Fruit fly (Drosophila melanogaster) S2 (cell line): ENCODE data around the gene Rpn11.

Source experiments
- CG8478 ChIP-seq: fragments of >200 bp; optimal IDR thresholded peaks from 2 replicates; lab custom pipeline; 2018
- CTCF ChIP-seq, 2 experiments: fragments of >200 bp; optimal IDR thresholded peaks; 2 replicates each; lab custom pipeline; 2018

Gene Rpn11

DNA sequence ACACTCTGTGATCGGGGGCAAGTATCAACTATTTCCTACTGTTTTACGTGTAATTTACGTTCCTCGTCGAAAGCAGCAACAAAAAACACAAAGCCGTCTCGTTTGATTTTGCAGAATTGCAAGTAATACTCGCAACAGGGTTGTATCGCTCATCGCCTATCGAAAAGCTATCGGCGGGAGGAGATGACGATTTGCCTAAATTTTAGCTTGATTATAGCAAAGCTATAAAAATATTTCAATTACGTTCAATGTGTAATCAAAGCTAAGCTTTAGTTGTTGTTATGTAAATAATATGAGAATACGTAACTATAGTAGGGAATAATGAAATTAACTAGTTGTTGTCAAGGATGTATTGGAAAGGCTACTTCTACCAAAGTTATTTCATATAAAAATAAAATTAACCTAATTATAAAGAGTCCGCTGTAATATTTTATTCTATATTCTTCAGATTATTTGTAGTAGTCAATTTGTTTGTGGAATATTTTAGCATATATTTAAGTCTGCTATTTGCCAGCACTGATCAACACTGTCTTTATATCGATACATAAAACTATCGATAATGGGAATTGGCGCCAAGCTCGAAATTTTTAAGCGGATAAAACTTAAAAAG lies at the start of gene Rpn11:
Gene Rpn11 (minus strand): TSS at position 146 of the 610 bp plus-strand sequence.
- TF ChIP-seq CTCF (optimal IDR thresholded peaks at IDR 0.05; lab: Kevin White, UChicago) (no peak), CG8478 (no peak)

DNA sequence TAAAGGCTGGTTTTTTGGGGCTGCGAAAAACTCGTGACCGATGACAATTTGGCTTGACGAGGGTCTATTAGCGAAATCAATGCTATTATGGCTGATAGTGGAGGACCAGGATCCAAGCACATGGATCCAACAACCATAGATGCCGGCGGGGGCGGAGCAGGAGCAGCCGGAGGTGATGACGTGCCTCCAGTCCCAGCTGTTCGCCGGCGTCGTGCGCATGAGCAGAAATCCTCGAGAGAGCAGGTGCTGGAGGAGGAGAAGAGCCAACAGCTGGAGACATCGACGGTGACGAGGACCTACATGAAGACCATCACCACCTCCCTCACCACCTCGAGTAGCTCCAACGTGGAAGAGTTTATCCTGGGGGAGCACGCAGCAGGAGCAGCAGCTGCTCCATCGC lies 49.5 kb upstream of the Rpn11 start:
- TF ChIP-seq CG8478 (no peak), CTCF (optimal IDR thresholded peaks at IDR 0.05; lab: Kevin White, UChicago) (no peak)

DNA sequence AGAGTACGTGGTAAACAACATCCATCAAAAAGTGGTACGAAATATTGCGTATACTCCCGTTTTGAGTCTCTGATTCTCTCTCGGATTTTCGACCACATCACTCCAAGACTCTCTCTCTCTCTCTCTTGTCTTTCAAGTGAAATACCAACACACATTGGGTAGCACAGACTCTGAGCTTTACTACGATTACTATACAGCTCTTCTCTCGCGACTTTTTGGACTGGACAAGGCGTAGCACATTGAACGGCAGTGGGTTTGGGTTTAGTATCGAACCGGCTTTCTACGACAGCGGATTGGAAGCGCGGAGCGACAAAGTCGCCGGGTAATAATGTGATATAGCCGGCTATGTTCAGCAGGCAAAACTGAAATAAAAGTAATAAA lies 48.7 kb upstream of the Rpn11 start:
- TF ChIP-seq CG8478 (no peak), CTCF (optimal IDR thresholded peaks at IDR 0.05; lab: Kevin White, UChicago) (no peak)

DNA sequence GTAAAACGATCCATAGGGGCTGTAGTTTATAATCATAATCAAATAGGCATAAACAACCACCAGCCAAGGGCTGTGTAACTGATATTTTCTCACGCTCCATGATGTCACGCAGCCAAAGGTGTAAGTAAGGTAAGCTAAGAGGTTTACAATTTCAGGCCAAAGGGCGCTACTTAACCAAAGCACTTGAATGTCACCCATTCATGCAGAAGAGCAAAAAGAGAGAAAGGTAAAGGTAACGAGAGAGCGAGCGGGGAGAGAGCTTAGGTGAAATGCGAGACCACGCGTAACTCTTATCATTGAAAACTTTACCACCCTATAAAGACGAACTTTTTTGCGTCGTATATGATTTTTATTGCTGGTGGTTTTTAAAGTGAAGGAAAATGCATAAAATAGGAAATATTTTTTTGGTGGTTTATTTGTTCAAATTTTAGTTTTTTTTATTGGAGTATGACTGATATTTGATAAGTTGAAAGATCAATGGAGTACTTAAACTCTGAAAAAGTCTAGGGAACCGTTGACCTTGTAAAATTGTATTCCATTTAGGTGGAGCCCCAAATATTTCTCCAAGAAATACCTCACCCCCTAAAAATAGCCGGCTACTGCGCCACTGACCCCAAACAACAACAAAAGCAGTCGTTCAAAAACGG lies 48.2 kb upstream of the Rpn11 start:
- TF ChIP-seq CTCF (optimal IDR thresholded peaks at IDR 0.05; lab: Kevin White, UChicago), result no peak
- TF ChIP-seq CG8478, result no peak

DNA sequence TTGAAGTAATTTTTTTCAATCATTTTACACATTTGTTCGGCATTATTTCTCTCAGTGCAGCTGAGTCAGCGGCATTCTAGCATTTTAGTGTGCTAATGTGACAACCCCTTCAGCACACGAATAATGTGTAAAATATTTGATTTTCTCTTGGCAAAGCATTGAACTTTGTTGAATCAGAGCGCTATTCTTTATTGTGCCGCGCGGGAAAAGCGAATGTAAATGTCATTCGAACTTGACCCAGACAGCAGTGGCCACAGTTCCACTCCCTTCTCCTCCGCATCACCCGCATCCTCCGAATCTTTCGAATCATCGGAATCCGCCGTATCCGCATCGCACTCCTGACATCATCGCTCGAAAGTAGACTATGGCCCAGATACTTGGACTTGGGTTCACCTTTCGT lies 44.1 kb upstream of the Rpn11 start:
- no peak for TF ChIP-seq CG8478
- TF ChIP-seq CTCF (optimal IDR thresholded peaks at IDR 0.05; lab: Kevin White, UChicago), result no peak

DNA sequence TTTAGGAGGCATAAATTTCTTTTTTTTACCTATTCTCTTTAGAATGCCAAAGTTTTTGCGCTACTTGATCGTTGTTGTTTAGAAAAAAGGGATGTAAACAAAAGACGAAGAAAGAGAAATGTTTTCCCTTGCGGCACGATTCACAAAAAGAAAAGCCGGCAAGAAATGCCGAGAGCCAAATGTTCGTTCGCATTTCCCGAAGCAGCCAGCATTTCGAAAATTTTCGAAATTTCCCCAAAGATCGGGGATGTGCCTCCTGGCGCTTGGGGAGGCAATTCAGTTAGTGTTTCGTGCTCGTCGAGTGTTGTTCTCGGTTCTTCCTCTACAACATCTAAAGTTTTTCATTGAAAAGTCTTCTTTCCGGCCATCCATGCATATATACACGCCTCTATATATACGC lies 41.0 kb upstream of the Rpn11 start, which contains the start of gene Msp300:
Gene Msp300 (plus strand): TSS at position 301 of the 400 bp plus-strand sequence.
- no peak for TF ChIP-seq CTCF (optimal IDR thresholded peaks at IDR 0.05; lab: Kevin White, UChicago)
- TF ChIP-seq CG8478, result no peak

DNA sequence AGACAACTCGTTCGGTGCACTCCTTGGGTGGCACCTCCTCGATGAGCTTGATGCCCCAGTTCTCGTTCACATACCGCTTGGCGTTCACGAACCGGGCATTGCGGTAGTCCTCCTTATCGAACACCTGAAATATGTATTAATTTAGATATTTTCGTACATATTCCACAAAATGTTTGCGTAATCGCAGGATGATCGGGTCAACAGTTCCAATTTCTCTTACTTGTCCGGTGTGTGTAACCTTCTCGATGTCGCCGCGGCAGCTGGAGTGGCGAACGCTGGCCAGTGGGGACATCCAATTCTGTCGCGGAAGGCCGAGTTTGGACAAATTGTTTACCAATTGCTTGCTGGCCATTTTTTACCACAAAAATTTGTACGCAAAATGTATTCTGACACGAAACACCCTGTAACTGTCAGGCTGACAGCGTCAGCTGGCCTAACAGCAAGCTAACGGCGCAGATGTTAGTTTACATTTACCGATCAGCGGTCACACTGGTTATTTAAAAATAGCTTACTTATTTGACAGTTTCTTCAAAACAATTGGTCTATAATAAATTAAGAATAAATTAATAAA lies 40.3 kb upstream of the Rpn11 start, which contains the start of gene ND-13A:
Gene ND-13A (minus strand): TSS at position 499 of the 571 bp plus-strand sequence.
- TF ChIP-seq CTCF (optimal IDR thresholded peaks at IDR 0.05; lab: Kevin White, UChicago) (no peak), CG8478 (no peak)

DNA sequence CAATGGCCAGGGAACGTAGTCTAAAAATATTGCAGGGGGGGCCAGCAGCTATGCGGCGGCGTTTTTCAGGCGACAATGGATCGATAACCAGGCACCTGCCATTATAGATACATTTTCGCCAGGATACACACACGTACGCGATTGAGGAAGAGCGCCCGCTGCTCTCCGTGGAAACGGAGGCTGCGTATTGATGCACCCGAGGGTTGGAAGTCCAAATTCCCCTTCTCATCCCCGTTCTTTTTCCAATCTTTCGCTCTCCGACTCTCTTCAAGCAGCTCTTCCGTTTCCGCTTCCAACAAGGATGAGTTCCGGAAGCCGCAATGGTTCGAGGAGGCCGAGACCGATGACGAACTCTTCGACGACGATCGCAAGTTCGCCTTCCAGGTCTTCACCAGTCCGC lies 37.2 kb upstream of the Rpn11 start:
- no peak for TF ChIP-seq CTCF (optimal IDR thresholded peaks at IDR 0.05; lab: Kevin White, UChicago)
- no peak for TF ChIP-seq CG8478

DNA sequence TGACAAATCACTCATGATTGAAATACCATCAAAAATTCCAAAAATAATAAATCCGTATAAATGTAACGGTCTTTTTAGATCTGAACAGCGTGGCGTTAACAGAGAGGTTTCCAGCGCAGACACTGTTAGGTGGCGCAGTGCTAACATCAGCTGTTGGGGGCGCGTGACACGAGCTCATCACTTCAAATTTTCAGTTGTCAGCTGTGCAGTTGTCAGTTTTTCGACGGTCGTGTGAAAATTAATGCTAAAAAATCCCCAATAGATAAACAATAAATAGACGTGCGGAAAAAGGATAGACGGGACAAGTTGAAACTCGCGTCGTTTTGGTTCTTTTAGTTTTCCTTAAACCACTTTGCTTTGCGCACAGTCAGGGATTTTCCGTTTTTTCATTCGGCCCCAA lies 36.6 kb upstream of the Rpn11 start, which contains the start of gene CG4230:
Gene CG4230 (plus strand): TSS at position 6 of the 400 bp plus-strand sequence.
- no peak for TF ChIP-seq CTCF (optimal IDR thresholded peaks at IDR 0.05; lab: Kevin White, UChicago)
- TF ChIP-seq CG8478, result no peak

DNA sequence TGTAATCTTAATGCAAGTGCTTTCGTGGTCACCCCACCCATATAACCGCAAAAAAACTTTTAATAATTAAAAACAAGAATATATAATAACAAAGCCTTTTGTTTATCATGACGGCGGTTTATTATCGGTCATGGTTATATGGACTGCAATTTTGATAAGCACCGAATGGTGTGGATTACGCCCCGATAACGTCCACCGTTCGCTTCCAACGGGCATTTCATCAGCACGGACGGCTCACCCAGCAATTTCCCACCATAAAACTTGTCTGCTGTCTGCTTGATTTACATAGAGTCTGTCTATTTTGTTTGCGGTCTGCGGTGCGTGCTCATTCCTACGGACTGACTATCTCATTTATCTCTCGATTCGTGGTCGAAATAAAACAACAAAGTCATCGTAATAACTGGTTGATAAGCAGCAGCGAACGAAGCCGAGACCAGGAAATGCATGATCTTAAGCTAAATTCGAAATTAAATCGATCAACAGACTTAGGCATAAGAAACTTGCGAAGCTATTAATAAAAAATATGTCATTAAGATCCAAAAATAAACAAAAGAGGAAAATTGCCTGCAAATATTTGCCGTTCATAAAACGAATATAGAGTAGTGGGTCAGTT lies 35.9 kb upstream of the Rpn11 start:
- TF ChIP-seq CG8478, result no peak
- TF ChIP-seq CTCF (optimal IDR thresholded peaks at IDR 0.05; lab: Kevin White, UChicago), result no peak

DNA sequence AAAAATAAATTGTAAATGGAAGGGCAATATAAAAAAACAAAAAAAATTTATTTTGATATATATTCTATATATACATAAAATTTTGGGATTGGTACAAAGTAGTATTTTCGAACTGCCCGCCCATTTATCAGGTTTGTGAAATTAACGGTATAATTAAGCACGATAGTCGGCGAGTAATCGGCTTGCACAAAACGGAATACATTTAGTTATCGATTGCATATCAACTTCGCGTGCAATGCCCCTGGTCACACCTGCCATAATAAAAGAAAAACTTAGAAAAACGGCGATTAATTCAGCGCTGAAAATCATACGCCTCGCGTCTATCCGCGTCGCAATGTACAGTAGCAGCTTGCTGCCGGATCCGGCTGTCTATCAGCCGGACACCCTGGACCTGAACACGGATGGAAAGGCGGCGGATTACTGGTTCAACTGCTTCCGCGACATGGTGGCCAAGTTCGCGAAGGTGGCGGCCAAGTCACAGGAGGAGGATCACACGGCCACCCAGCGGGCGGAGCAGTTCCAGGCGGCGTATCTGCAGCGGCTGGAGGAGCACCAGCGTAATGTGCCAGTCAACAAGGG lies 34.3 kb upstream of the Rpn11 start, which contains the start of gene CG5828:
Gene CG5828 (plus strand): TSS at position 205 of the 579 bp plus-strand sequence.
- TF ChIP-seq CTCF (optimal IDR thresholded peaks at IDR 0.05; lab: Kevin White, UChicago) (no peak), CG8478 (no peak)

DNA sequence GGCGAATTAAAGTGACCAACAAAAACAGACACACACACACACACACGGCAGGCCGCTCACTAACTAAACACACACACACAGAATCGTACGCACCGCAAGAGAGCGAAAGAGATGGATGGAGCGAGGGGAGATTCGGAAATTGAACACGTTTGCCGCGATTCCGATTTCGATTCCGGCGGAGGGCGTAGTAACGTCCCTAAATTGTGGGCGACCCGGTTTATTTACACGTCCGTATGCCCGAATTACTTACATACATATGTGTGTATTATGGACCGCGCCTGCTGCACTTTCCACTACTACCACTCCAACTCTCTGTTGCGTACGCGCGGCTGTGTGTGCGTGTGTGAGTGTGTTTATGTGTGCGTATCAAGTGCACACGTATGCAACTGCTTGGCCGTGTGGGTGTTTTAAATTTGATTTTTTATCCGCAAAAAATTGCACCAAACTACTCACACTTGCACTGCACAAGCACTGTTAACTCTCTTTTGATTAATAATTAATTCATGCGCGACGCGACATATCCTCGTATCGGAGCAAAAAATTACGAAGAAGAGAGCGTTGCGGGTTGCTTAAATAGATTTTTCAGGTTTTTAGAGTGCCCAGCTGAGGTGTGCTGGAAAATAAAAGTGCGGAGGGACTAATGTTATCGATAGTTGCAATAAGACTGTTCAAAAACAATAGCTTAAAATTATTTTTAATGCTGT lies 33.6 kb upstream of the Rpn11 start, which contains the start of gene Pgant5:
Gene Pgant5 (minus strand): TSS at position 601 of the 704 bp plus-strand sequence.
- no peak for TF ChIP-seq CG8478
- no peak for TF ChIP-seq CTCF (optimal IDR thresholded peaks at IDR 0.05; lab: Kevin White, UChicago)

DNA sequence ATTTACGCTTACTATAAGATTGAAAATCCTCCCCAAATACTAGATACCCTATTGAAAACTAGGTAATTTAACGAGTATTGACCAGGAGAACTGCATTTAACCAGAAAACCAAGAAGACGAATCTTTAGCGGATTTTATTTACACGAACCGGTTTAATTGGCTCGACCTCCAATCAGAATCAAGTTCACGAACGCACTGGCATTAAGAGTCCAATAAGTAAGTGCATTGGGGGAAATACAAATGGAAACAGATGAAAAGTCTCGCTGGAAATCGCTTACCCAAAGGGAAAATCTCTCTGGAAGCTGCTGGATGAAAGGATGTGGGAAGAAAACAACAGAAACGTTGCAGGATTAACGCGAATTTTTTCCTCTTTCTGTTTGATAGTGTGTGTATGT lies 33.0 kb upstream of the Rpn11 start:
- TF ChIP-seq CG8478, result no peak
- TF ChIP-seq CTCF (optimal IDR thresholded peaks at IDR 0.05; lab: Kevin White, UChicago), result no peak

DNA sequence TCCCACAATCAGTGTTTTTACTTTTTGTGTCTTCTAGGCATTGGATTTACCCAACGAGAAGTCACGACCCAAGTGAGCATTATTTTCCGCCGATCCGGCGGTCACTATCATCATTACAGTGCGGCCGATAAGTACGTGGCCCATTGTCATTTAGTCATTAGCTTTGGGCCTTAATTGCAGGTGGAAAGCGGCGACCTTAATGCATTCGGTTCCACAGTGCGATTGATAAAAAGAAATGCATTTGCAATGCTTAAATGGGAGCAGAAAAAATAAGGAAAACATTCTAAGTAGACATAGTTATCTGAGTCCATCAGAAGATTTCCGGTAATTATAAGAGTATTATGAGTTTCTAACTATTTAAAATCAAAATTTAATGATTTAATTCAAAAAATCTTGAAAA lies 32.6 kb upstream of the Rpn11 start:
- no peak for TF ChIP-seq CG8478
- TF ChIP-seq CTCF (optimal IDR thresholded peaks at IDR 0.05; lab: Kevin White, UChicago), result no peak

DNA sequence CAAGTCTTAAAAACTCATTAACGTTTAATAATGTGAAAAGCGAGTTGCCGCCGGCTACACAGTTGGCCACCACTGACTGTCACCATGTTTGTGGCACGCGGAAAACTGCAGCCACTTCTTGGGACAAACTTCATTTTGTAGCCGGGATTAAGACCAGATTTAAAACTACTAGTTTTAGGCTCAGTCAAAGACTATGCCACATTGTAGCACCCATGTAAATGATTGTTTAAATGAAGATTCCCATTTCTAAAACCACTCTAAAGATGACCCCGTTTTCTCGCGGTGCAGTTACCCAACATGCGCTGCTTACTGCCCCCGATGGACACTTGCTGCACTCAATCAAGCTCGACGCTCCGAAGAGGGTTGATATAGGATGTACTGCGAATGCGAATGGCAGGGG lies 30.8 kb upstream of the Rpn11 start:
- TF ChIP-seq CG8478 (no peak), CTCF (optimal IDR thresholded peaks at IDR 0.05; lab: Kevin White, UChicago) (no peak)
